Worm (Caenorhabditis elegans) whole organism, L4/young adult: Measurements from ENCODE around the gene C50H11.8.

Source experiments
- dao-5 ChIP-seq: sonication (generic microtip); optimal IDR thresholded peaks from 2 replicates; lab custom pipeline; 2016; ENCODE audit warnings: missing genotype, missing genetic modification characterization, moderate library complexity, missing compliant biosample characterization
- him-1 ChIP-seq: sonication (generic microtip); optimal IDR thresholded peaks from 2 replicates; lab custom pipeline; 2016; ENCODE audit warnings: missing genotype, missing genetic modification reagents, missing genetic modification characterization, missing compliant biosample characterization

ce11 chrV:3058996-3059395, 4.6 kb downstream of the C50H11.8 start, which contains the start of gene str-244:
- TF ChIP-seq him-1 (no peak), dao-5 (tag; lab: Kevin White, UChicago) (no peak)
